Fruit fly (Drosophila melanogaster): Measurements from ENCODE around the gene salt.

salt gene

dm6 chr3R:31748093-31748996 is 6.2 kb downstream of the salt start (continued):
- TF ChIP-seq tap (tag; optimal IDR thresholded peaks at IDR 0.05) (no peak), pb (GFP tag; optimal IDR thresholded peaks at IDR 0.05) (no peak), HmgD (GFP tag; optimal IDR thresholded peaks at IDR 0.05) (no peak), Dfd (GFP tag; optimal IDR thresholded peaks at IDR 0.05) (no peak), NfI (GFP tag; optimal IDR thresholded peaks at IDR 0.05) (no peak), CG6175 (GFP tag; IDR thresholded peaks at IDR 0.05) (no peak), CG11247 (GFP tag; IDR thresholded peaks at IDR 0.05) (no peak), CG12219 (GFP tag; optimal IDR thresholded peaks at IDR 0.05) (no peak), Spps (tag; optimal IDR thresholded peaks at IDR 0.05) (no peak), Rfx (GFP tag; IDR thresholded peaks at IDR 0.05) (no peak), CG7372 (GFP tag; IDR thresholded peaks at IDR 0.05) (no peak), CG12071 (GFP tag; optimal IDR thresholded peaks at IDR 0.05) (peak; percentile 29), D (optimal IDR thresholded peaks at IDR 0.05) (peak; percentile 34), D (GFP tag; optimal IDR thresholded peaks at IDR 0.05) (no peak), CG9876 (GFP tag; optimal IDR thresholded peaks at IDR 0.05) (no peak), exex (tag; optimal IDR thresholded peaks at IDR 0.05) (peak; percentile 59), Xrp1 (GFP tag; IDR thresholded peaks at IDR 0.05) (no peak), CG1602 (GFP tag; optimal IDR thresholded peaks at IDR 0.05) (no peak), CG12299 (tag; optimal IDR thresholded peaks at IDR 0.05) (no peak), CG14014 (GFP tag; IDR thresholded peaks at IDR 0.05) (no peak), CG8290 (GFP tag; optimal IDR thresholded peaks at IDR 0.05) (no peak), CG8290 (tag; optimal IDR thresholded peaks at IDR 0.05) (no peak), B-H1 (GFP tag; IDR thresholded peaks at IDR 0.05) (no peak), ase (GFP tag; IDR thresholded peaks at IDR 0.05) (no peak), en (GFP tag; optimal IDR thresholded peaks at IDR 0.05) (no peak), CG15601 (tag; optimal IDR thresholded peaks at IDR 0.05) (no peak), Xbp1 (GFP tag; optimal IDR thresholded peaks at IDR 0.05) (no peak), dati (GFP tag; IDR thresholded peaks at IDR 0.05) (no peak), Oaz (GFP tag; IDR thresholded peaks at IDR 0.05) (no peak), CG1233 (GFP tag; optimal IDR thresholded peaks at IDR 0.05) (no peak), CG5180 (GFP tag; optimal IDR thresholded peaks at IDR 0.05) (no peak), danr (GFP tag; IDR thresholded peaks at IDR 0.05) (no peak), CG12744 (GFP tag; optimal IDR thresholded peaks at IDR 0.05) (no peak), stwl (tag; optimal IDR thresholded peaks at IDR 0.05) (no peak), CG10366 (GFP tag; IDR thresholded peaks at IDR 0.05) (no peak), so (GFP tag; IDR thresholded peaks at IDR 0.05) (no peak), nerfin-2 (GFP tag; IDR thresholded peaks at IDR 0.05; ENCODE audit: partially characterized antibody) (no peak), org-1 (GFP tag; optimal IDR thresholded peaks at IDR 0.05) (no peak), CG1647 (GFP tag; optimal IDR thresholded peaks at IDR 0.05) (no peak), kay (GFP tag; optimal IDR thresholded peaks at IDR 0.05) (no peak), CG32532 (GFP tag; IDR thresholded peaks at IDR 0.05) (no peak), mirr (GFP tag; optimal IDR thresholded peaks at IDR 0.05) (peak; percentile 37), Abd-B (GFP tag; optimal IDR thresholded peaks at IDR 0.05) (no peak), br (optimal IDR thresholded peaks at IDR 0.05) (no peak), CG8944 (GFP tag; optimal IDR thresholded peaks at IDR 0.05) (no peak), sd (tag; optimal IDR thresholded peaks at IDR 0.05) (peak; percentile 92), Bdp1 (GFP tag; optimal IDR thresholded peaks at IDR 0.05) (no peak), H2.0 (GFP tag; IDR thresholded peaks at IDR 0.05) (no peak), Lpt (GFP tag; optimal IDR thresholded peaks at IDR 0.05) (no peak), btn (GFP tag; optimal IDR thresholded peaks at IDR 0.05) (no peak), Vsx1 (GFP tag; optimal IDR thresholded peaks at IDR 0.05) (peak; percentile 9), gce (GFP tag; IDR thresholded peaks at IDR 0.05) (no peak)

All from whole organism, embryonic.